Worm (Caenorhabditis elegans) whole organism, early embryonic: ENCODE measurements around the gene F13E9.15.
A peak's percentile ranks its signal among the peaks of the same experiment; 100 is the strongest.

Experiments
- F13C5.2 ChIP-seq: sonication (generic microtip); optimal IDR thresholded peaks from 2 replicates; lab custom pipeline; 2017; ENCODE audit warnings: mild to moderate bottlenecking, missing genetic modification characterization, inconsistent platforms, missing compliant biosample characterization
- aly-1 ChIP-seq: sonication (generic microtip); optimal IDR thresholded peaks from 2 replicates; lab custom pipeline; 2016; ENCODE audit warnings: missing genetic modification characterization, missing compliant biosample characterization
- ama-1 ChIP-seq: fragments of 150-350 bp; optimal IDR thresholded peaks from 2 replicates; lab custom pipeline; 2014
- ceh-13 ChIP-seq: fragments of 200-800 bp; sonication (Bioruptor generic); optimal IDR thresholded peaks from 2 replicates; lab custom pipeline; 2018; ENCODE audit warnings: mild to moderate bottlenecking, missing genetic modification characterization, missing compliant biosample characterization
- ceh-36 ChIP-seq: sonication (generic microtip); optimal IDR thresholded peaks from 2 replicates; lab custom pipeline; 2016; ENCODE audit warnings: missing genetic modification characterization, inconsistent platforms, missing compliant biosample characterization
- ets-7 ChIP-seq: sonication (generic microtip); optimal IDR thresholded peaks from 2 replicates; lab custom pipeline; 2016; ENCODE audit warnings: missing genotype, missing genetic modification characterization, missing compliant biosample characterization
- flt-1 ChIP-seq: fragments of 200-800 bp; sonication (Bioruptor generic); IDR thresholded peaks from 2 replicates; pipeline ENCODE4 v1.3.6; 2022; ENCODE audit warnings: missing genetic modification characterization, missing compliant biosample characterization
- hmg-4 ChIP-seq: fragments of 200-800 bp; sonication (Bioruptor generic); optimal IDR thresholded peaks from 2 replicates; lab custom pipeline; 2018; ENCODE audit warnings: mild to moderate bottlenecking, missing genetic modification characterization, missing compliant biosample characterization
- hnd-1 ChIP-seq: sonication (generic microtip); optimal IDR thresholded peaks from 2 replicates; lab custom pipeline; 2016; ENCODE audit warnings: missing genetic modification characterization, missing compliant biosample characterization
- pes-1 ChIP-seq: fragments of 200-800 bp; sonication (Bioruptor generic); IDR thresholded peaks from 2 replicates; pipeline ENCODE4 v1.3.6; 2022; ENCODE audit warnings: missing genetic modification reagents, missing genetic modification characterization, missing compliant biosample characterization
- scrt-1 ChIP-seq: fragments of 200-800 bp; sonication (Bioruptor generic); IDR thresholded peaks from 2 replicates; pipeline ENCODE4 v1.3.6; 2022; ENCODE audit warnings: missing genetic modification characterization, missing compliant biosample characterization
- tbx-11 ChIP-seq: fragments of 200-800 bp; sonication (Bioruptor generic); IDR thresholded peaks from 2 replicates; pipeline ENCODE4 v1.3.6; 2022; ENCODE audit warnings: missing genetic modification characterization, missing compliant biosample characterization
- tbx-37 ChIP-seq: fragments of 200-800 bp; sonication (Bioruptor generic); conservative IDR thresholded peaks from 2 replicates; pipeline ENCODE4 v1.3.6; 2022; ENCODE audit warnings: missing genetic modification reagents, missing genetic modification characterization, missing compliant biosample characterization

DNA sequence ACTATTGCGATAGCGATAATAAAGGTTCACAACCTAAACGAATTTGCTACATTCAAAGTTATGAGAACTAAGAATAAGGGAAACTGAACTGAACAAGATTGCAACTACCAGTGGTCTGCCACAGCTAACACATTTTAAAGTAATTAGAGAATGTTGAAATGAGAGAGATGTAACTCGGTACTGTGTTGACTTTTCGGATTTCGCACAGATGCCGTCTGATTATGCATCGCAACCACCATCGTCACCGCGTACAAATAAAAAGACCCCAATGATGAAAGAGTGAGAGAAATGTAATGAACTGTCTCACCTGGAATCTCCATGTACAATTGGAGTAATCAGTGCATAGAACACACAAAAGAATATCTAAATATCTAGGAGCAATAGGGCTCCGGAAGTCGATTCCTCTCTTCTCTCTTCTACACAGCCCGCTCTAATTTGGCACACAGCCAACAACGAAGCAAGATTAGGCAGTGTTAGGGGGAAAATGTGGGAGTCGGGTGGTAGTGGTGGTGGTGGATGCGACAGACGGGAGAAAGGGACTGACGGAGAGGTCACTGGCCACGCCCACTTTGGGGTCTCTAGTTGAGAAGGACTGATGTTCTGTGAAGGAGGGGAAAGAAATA, 20.9 kb downstream of the F13E9.15 start, which contains the start of gene F13E9.11:
- TF ChIP-seq flt-1 (GFP tag; lab: Robert Waterston, UW) (no peak), ama-1 (lab: Kevin White, UChicago) (no peak), tbx-37 (GFP tag; lab: Robert Waterston, UW) (no peak), scrt-1 (no peak), ets-7 (peak; percentile 51), F13C5.2 (tag; lab: Kevin White, UChicago) (no peak), hnd-1 (tag; lab: Kevin White, UChicago) (no peak), pes-1 (GFP tag; lab: Robert Waterston, UW) (no peak), aly-1 (tag; lab: Kevin White, UChicago) (no peak), tbx-11 (GFP tag; lab: Robert Waterston, UW) (0 out of 2 replicates have a peak, but pooled peaks have one; percentile 48), ceh-36 (tag; lab: Kevin White, UChicago) (no peak), ceh-13 (GFP tag; lab: Kevin White, UChicago) (no peak), hmg-4 (GFP tag; lab: Kevin White, UChicago) (peak; percentile 10)
